Fruit fly (Drosophila melanogaster) whole organism, pupa: ENCODE data around the gene RhoGAP15B.

Experiments used
- CG12605 ChIP-seq: fragments of 200-800 bp; sonication (Bioruptor generic); IDR thresholded peaks from 2 replicates; pipeline ENCODE4 v1.3.6; 2022; ENCODE audit warnings: missing biosample characterization, missing genetic modification characterization
- CG13204 ChIP-seq: fragments of 200-800 bp; sonication (Bioruptor generic); optimal IDR thresholded peaks from 2 replicates; lab custom pipeline; 2018; ENCODE audit warnings: missing biosample characterization, mild to moderate bottlenecking, missing genetic modification characterization, moderate library complexity
- CG17806 ChIP-seq: fragments of 200-800 bp; sonication (Bioruptor generic); optimal IDR thresholded peaks from 2 replicates; lab custom pipeline; 2018; ENCODE audit warnings: missing biosample characterization, mild to moderate bottlenecking, missing genetic modification characterization, moderate library complexity
- CG4496 ChIP-seq: fragments of 200-800 bp; sonication (Bioruptor generic); IDR thresholded peaks from 3 replicates; pipeline ENCODE4 v1.3.6; 2022; ENCODE audit warnings: missing biosample characterization, missing genetic modification characterization
- CG8159 ChIP-seq: fragments of 200-800 bp; sonication (Bioruptor generic); optimal IDR thresholded peaks from 3 replicates; lab custom pipeline; 2018; ENCODE audit warnings: missing biosample characterization, mild to moderate bottlenecking, missing genetic modification characterization, moderate library complexity
- CG9948 ChIP-seq: fragments of 200-800 bp; sonication (Bioruptor generic); optimal IDR thresholded peaks from 2 replicates; lab custom pipeline; 2018; ENCODE audit warnings: missing biosample characterization, mild to moderate bottlenecking, missing genetic modification characterization, moderate library complexity
- D1 ChIP-seq: fragments of 200-800 bp; sonication (Bioruptor generic); optimal IDR thresholded peaks from 2 replicates; lab custom pipeline; 2018; ENCODE audit warnings: missing biosample characterization, mild to moderate bottlenecking, missing genetic modification characterization, moderate library complexity
- EcR ChIP-seq: fragments of 200-800 bp; sonication (Bioruptor generic); optimal IDR thresholded peaks from 3 replicates; lab custom pipeline; 2019; ENCODE audit warnings: missing biosample characterization, missing genetic modification characterization, mild to moderate bottlenecking, moderate library complexity, missing genetic modification reagents

DNA sequence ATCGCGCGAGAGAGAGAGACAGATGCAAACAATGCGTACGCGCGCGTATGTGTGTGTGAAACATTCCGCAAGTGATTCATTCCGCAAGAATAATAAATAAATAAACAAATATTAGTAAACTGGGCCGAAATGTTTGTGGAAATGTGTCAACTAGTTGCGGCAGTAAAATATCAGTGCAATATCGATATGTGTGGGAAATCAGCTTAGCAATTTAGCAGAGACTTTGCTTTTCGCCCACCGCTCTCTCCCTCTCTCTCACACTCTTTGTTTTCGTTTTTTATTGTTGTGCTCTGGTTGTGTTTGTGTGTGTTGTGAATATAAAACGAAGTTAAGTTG, 393 bp downstream of the RhoGAP15B start:
- no peak for TF ChIP-seq CG17806 (tag; lab: Kevin White, UChicago)
- no peak for TF ChIP-seq CG12605 (GFP tag; lab: Robert Waterston, UW)
- TF ChIP-seq D1 (tag; lab: Kevin White, UChicago) = no peak
- TF ChIP-seq CG13204 (GFP tag; lab: Kevin White, UChicago) = no peak
- TF ChIP-seq EcR (GFP tag; lab: Kevin White, UChicago) = peak; percentile 50
- TF ChIP-seq CG8159 = no peak
- TF ChIP-seq CG4496 (GFP tag; lab: Robert Waterston, UW) = no peak
- TF ChIP-seq CG9948 (tag; lab: Kevin White, UChicago) = no peak
